Worm (Caenorhabditis elegans): ENCODE results near the gene nhr-110.

- no peak for TF ChIP-seq unc-62 (GFP tag; optimal IDR thresholded peaks at IDR 0.05)
- no peak for TF ChIP-seq nhr-28 (tag; optimal IDR thresholded peaks at IDR 0.05)
- TF ChIP-seq nhr-12 (tag; optimal IDR thresholded peaks at IDR 0.05), result no peak
- TF ChIP-seq nhr-237 (tag; optimal IDR thresholded peaks at IDR 0.05), result no peak
- TF ChIP-seq lsy-2 (tag; optimal IDR thresholded peaks at IDR 0.05), result no peak
- TF ChIP-seq snpc-4 (tag; optimal IDR thresholded peaks at IDR 0.05), result no peak
- TF ChIP-seq unc-39 (tag; optimal IDR thresholded peaks at IDR 0.05), result no peak
- no peak for TF ChIP-seq nhr-2 (tag; optimal IDR thresholded peaks at IDR 0.05)
Measured at ce11 chrV:1593799-1594420, 30.3 kb downstream of the nhr-110 start, which contains the start of gene F16B4.4.

Measured in whole organism, mixed stage, embryonic.